Worm (Caenorhabditis elegans) whole organism, mixed stage, embryonic: ENCODE data around the gene K08E4.8.

ENCODE experiments used
- M03D4.4 ChIP-seq: sonication (generic microtip); optimal IDR thresholded peaks from 2 replicates; lab custom pipeline; 2017; ENCODE audit warnings: mild to moderate bottlenecking, missing genetic modification characterization, missing compliant biosample characterization
- blmp-1 ChIP-seq: fragments of 150-350 bp; optimal IDR thresholded peaks from 2 replicates; lab custom pipeline; 2014; ENCODE audit warnings: missing biosample characterization, missing genetic modification characterization
- ceh-39 ChIP-seq: fragments of 150-350 bp; optimal IDR thresholded peaks from 2 replicates; lab custom pipeline; 2014; ENCODE audit warnings: missing biosample characterization, missing genetic modification characterization
- ceh-43 ChIP-seq: fragments of 200-800 bp; sonication (Bioruptor generic); optimal IDR thresholded peaks from 2 replicates; lab custom pipeline; 2018; ENCODE audit warnings: mild to moderate bottlenecking, missing genetic modification characterization, moderate library complexity, missing compliant biosample characterization
- ceh-83 ChIP-seq: fragments of 200-800 bp; sonication (Bioruptor generic); optimal IDR thresholded peaks from 2 replicates; lab custom pipeline; 2018; ENCODE audit warnings: mild to moderate bottlenecking, missing genetic modification characterization, missing compliant biosample characterization
- cnd-1 ChIP-seq: fragments of 200-800 bp; sonication (Bioruptor generic); optimal IDR thresholded peaks from 2 replicates; lab custom pipeline; 2018; ENCODE audit warnings: mild to moderate bottlenecking, missing genetic modification characterization, missing compliant biosample characterization
- drap-1 ChIP-seq: fragments of 200-800 bp; sonication (Bioruptor generic); optimal IDR thresholded peaks from 3 replicates; lab custom pipeline; 2018; ENCODE audit warnings: mild to moderate bottlenecking, missing genetic modification characterization, missing compliant biosample characterization
- elt-1 ChIP-seq: sonication (generic microtip); optimal IDR thresholded peaks from 2 replicates; lab custom pipeline; 2017; ENCODE audit warnings: missing genetic modification characterization, mild to moderate bottlenecking, missing compliant biosample characterization, antibody characterized with exemption, moderate library complexity, borderline replicate concordance; ENCODE audit not compliant: insufficient read depth
- elt-3 ChIP-seq: fragments of 150-350 bp; optimal IDR thresholded peaks from 2 replicates; lab custom pipeline; 2014; ENCODE audit warnings: missing biosample characterization, missing genetic modification characterization
- flh-1 ChIP-seq: fragments of 200-800 bp; sonication (Bioruptor generic); optimal IDR thresholded peaks from 2 replicates; lab custom pipeline; 2018; ENCODE audit warnings: mild to moderate bottlenecking, missing genetic modification characterization, moderate library complexity, missing compliant biosample characterization
- ham-2 ChIP-seq: fragments of 200-800 bp; sonication (Bioruptor generic); optimal IDR thresholded peaks from 2 replicates; lab custom pipeline; 2018; ENCODE audit warnings: mild to moderate bottlenecking, missing genetic modification characterization, missing compliant biosample characterization
- hlh-1 ChIP-seq: fragments of 150-350 bp; optimal IDR thresholded peaks from 2 replicates; lab custom pipeline; 2014; ENCODE audit warnings: missing biosample characterization, missing genetic modification reagents, missing genetic modification characterization
- lin-13 ChIP-seq: fragments of 150-350 bp; optimal IDR thresholded peaks from 2 replicates; lab custom pipeline; 2014; ENCODE audit warnings: missing biosample characterization, missing genetic modification characterization
- lin-32 ChIP-seq: fragments of 200-800 bp; sonication (Bioruptor generic); optimal IDR thresholded peaks from 2 replicates; lab custom pipeline; 2018; ENCODE audit warnings: mild to moderate bottlenecking, missing genetic modification characterization, missing compliant biosample characterization
- lsy-2 ChIP-seq: fragments of 150-350 bp; optimal IDR thresholded peaks from 2 replicates; lab custom pipeline; 2014; ENCODE audit warnings: missing biosample characterization, missing genetic modification characterization
- mab-5 ChIP-seq: fragments of 150-350 bp; optimal IDR thresholded peaks from 2 replicates; lab custom pipeline; 2014; ENCODE audit warnings: missing biosample characterization, missing genetic modification characterization
- mep-1 ChIP-seq: fragments of 150-350 bp; optimal IDR thresholded peaks from 2 replicates; lab custom pipeline; 2017; ENCODE audit warnings: missing biosample characterization, missing genetic modification reagents, missing genetic modification characterization, inconsistent platforms
- mls-2 ChIP-seq: sonication (generic microtip); optimal IDR thresholded peaks from 2 replicates; lab custom pipeline; 2016; ENCODE audit warnings: mild to moderate bottlenecking, missing genetic modification characterization, moderate library complexity, missing compliant biosample characterization
- nhr-12 ChIP-seq: fragments of 150-350 bp; optimal IDR thresholded peaks from 2 replicates; lab custom pipeline; 2014; ENCODE audit warnings: missing biosample characterization, missing genetic modification characterization
- nhr-2 ChIP-seq: fragments of 150-350 bp; optimal IDR thresholded peaks from 2 replicates; lab custom pipeline; 2014; ENCODE audit warnings: missing biosample characterization, missing genetic modification characterization
- nhr-237 ChIP-seq: fragments of 150-350 bp; optimal IDR thresholded peaks from 2 replicates; lab custom pipeline; 2014; ENCODE audit warnings: missing biosample characterization, missing genetic modification characterization
- nhr-28 ChIP-seq: fragments of 150-350 bp; optimal IDR thresholded peaks from 2 replicates; lab custom pipeline; 2014; ENCODE audit warnings: missing biosample characterization, missing genetic modification characterization
- nhr-76 ChIP-seq: sonication (generic microtip); optimal IDR thresholded peaks from 2 replicates; lab custom pipeline; 2017; ENCODE audit warnings: missing biosample characterization, missing genetic modification characterization
- pha-4 ChIP-seq: fragments of 150-350 bp; optimal IDR thresholded peaks from 2 replicates; lab custom pipeline; 2018; ENCODE audit warnings: missing biosample characterization, missing genetic modification reagents, missing genetic modification characterization
- sem-2 ChIP-seq: fragments of 200-800 bp; sonication (Bioruptor generic); optimal IDR thresholded peaks from 2 replicates; lab custom pipeline; 2018; ENCODE audit warnings: mild to moderate bottlenecking, missing genetic modification characterization, missing compliant biosample characterization
- sptf-1 ChIP-seq: sonication (generic microtip); optimal IDR thresholded peaks from 2 replicates; lab custom pipeline; 2017; ENCODE audit warnings: mild to moderate bottlenecking, missing genetic modification characterization, moderate library complexity, missing compliant biosample characterization
- tbx-8 ChIP-seq: fragments of 200-800 bp; sonication (Bioruptor generic); optimal IDR thresholded peaks from 2 replicates; lab custom pipeline; 2018; ENCODE audit warnings: mild to moderate bottlenecking, missing genetic modification characterization, moderate library complexity, missing compliant biosample characterization
- unc-120 ChIP-seq: sonication (generic microtip); optimal IDR thresholded peaks from 2 replicates; lab custom pipeline; 2017; ENCODE audit warnings: missing genetic modification characterization, missing compliant biosample characterization; ENCODE audit not compliant: poor library complexity, severe bottlenecking
- unc-39 ChIP-seq: fragments of 150-350 bp; optimal IDR thresholded peaks from 2 replicates; lab custom pipeline; 2014; ENCODE audit warnings: missing biosample characterization, missing genetic modification characterization
- unc-62 ChIP-seq: fragments of 150-350 bp; optimal IDR thresholded peaks from 2 replicates; lab custom pipeline; 2014; ENCODE audit warnings: missing biosample characterization, missing genetic modification reagents, missing genetic modification characterization
- zip-8 ChIP-seq: fragments of 150-350 bp; optimal IDR thresholded peaks from 2 replicates; lab custom pipeline; 2014; ENCODE audit warnings: missing biosample characterization, missing genetic modification characterization
- ztf-11 ChIP-seq: fragments of 150-350 bp; optimal IDR thresholded peaks from 2 replicates; lab custom pipeline; 2014; ENCODE audit warnings: missing biosample characterization, missing genetic modification characterization

K08E4.8 gene

ce11 chrIV:12088898-12089297 lies 27.8 kb upstream of the K08E4.8 start (continued):
- no peak for TF ChIP-seq mab-5 (tag; lab: Kevin White, UChicago)
- TF ChIP-seq sptf-1: no peak
- no peak for TF ChIP-seq nhr-2 (tag; lab: Kevin White, UChicago)
- no peak for TF ChIP-seq lin-13 (tag; lab: Kevin White, UChicago)
- TF ChIP-seq, all 35 proteins: peak for 5

- no peak for TF ChIP-seq nhr-28
- peak; percentile 84 for TF ChIP-seq mls-2 (tag; lab: Kevin White, UChicago)
- peak; percentile 57 for TF ChIP-seq unc-120
- TF ChIP-seq sem-2: peak; percentile 42
- TF ChIP-seq cnd-1: peak; percentile 77
- peak; percentile 88 for TF ChIP-seq ham-2 (GFP tag; lab: Kevin White, UChicago)
- TF ChIP-seq ztf-11 (tag; lab: Kevin White, UChicago): no peak
- peak; percentile 77 for TF ChIP-seq tbx-8 (GFP tag; lab: Kevin White, UChicago)
- TF ChIP-seq M03D4.4 (tag; lab: Kevin White, UChicago): peak; percentile 82
- TF ChIP-seq pha-4 (tag; lab: Kevin White, UChicago): peak; percentile 65
- peak; percentile 80 for TF ChIP-seq ceh-83 (GFP tag; lab: Kevin White, UChicago)
- TF ChIP-seq zip-8 (tag; lab: Kevin White, UChicago): no peak
- peak; percentile 25 for TF ChIP-seq flh-1 (GFP tag; lab: Kevin White, UChicago)
- no peak for TF ChIP-seq ceh-39 (tag; lab: Kevin White, UChicago)
- TF ChIP-seq elt-1 (tag; lab: Kevin White, UChicago): peak; percentile 23
- TF ChIP-seq lin-32 (GFP tag; lab: Kevin White, UChicago): peak; percentile 68
- TF ChIP-seq ceh-43 (GFP tag; lab: Kevin White, UChicago): peak; percentile 62
- TF ChIP-seq mab-5 (tag; lab: Kevin White, UChicago): no peak
- peak; percentile 83 for TF ChIP-seq sptf-1
- TF ChIP-seq drap-1: peak; percentile 75
Observed at ce11 chrIV:12086498-12086897, 25.4 kb upstream of the K08E4.8 start.

- no peak for TF ChIP-seq elt-1 (tag; lab: Kevin White, UChicago)
- no peak for TF ChIP-seq sptf-1
- no peak for TF ChIP-seq lin-13 (tag; lab: Kevin White, UChicago)
- no peak for TF ChIP-seq nhr-76 (tag; lab: Kevin White, UChicago)
- TF ChIP-seq sem-2: no peak
- no peak for TF ChIP-seq blmp-1
- no peak for TF ChIP-seq lsy-2 (tag; lab: Kevin White, UChicago)
- no peak for TF ChIP-seq mls-2 (tag; lab: Kevin White, UChicago)
- TF ChIP-seq, all 35 proteins: peak for 0
Observed at ce11 chrIV:12085120-12085519, 24.0 kb upstream of the K08E4.8 start, which contains the start of gene rbm-34. Gene rbm-34, plus strand, starts transcription at chrIV:12085420.

- TF ChIP-seq unc-39 (tag; lab: Kevin White, UChicago): no peak
- no peak for TF ChIP-seq lsy-2 (tag; lab: Kevin White, UChicago)
- no peak for TF ChIP-seq M03D4.4 (tag; lab: Kevin White, UChicago)
- TF ChIP-seq sem-2: no peak
- TF ChIP-seq ham-2 (GFP tag; lab: Kevin White, UChicago): no peak
- no peak for TF ChIP-seq ceh-43 (GFP tag; lab: Kevin White, UChicago)
- TF ChIP-seq elt-3 (tag; lab: Kevin White, UChicago): no peak
- TF ChIP-seq tbx-8 (GFP tag; lab: Kevin White, UChicago): no peak
- no peak for TF ChIP-seq nhr-237 (tag; lab: Kevin White, UChicago)
- TF ChIP-seq nhr-76 (tag; lab: Kevin White, UChicago): no peak
- no peak for TF ChIP-seq sptf-1
- no peak for TF ChIP-seq ztf-11 (tag; lab: Kevin White, UChicago)
- TF ChIP-seq mep-1 (tag; lab: Kevin White, UChicago): no peak
- TF ChIP-seq flh-1 (GFP tag; lab: Kevin White, UChicago): no peak
- no peak for TF ChIP-seq pha-4 (tag; lab: Kevin White, UChicago)
- TF ChIP-seq hlh-1 (tag; lab: Kevin White, UChicago): no peak
- TF ChIP-seq unc-120: no peak
- no peak for TF ChIP-seq elt-1 (tag; lab: Kevin White, UChicago)
- no peak for TF ChIP-seq unc-62 (GFP tag; lab: Kevin White, UChicago)
- no peak for TF ChIP-seq nhr-12 (tag; lab: Kevin White, UChicago)
- TF ChIP-seq, all 35 proteins: peak for 0
Observed at ce11 chrIV:12084587-12084986, 23.5 kb upstream of the K08E4.8 start.
